Worm (Caenorhabditis elegans) whole organism, young adult: ENCODE data around the gene T04F3.1.

Source experiments
- F33H1.4 ChIP-seq: fragments of 200-800 bp; sonication (Bioruptor generic); IDR thresholded peaks from 2 replicates; pipeline ENCODE4 v1.3.6; 2022; ENCODE audit warnings: missing genetic modification reagents, missing genetic modification characterization, missing compliant biosample characterization
- K11D2.4 ChIP-seq: fragments of 200-800 bp; sonication (Bioruptor generic); IDR thresholded peaks from 2 replicates; pipeline ENCODE4 v1.3.6; 2022; ENCODE audit warnings: missing genetic modification reagents, missing genetic modification characterization, missing compliant biosample characterization
- ekl-4 ChIP-seq: fragments of 200-800 bp; sonication (Bioruptor generic); IDR thresholded peaks from 2 replicates; pipeline ENCODE4 v1.3.6; 2022; ENCODE audit warnings: missing genetic modification reagents, missing genetic modification characterization, missing compliant biosample characterization
- hmg-1.2 ChIP-seq: fragments of 200-800 bp; sonication (Bioruptor generic); IDR thresholded peaks from 2 replicates; pipeline ENCODE4 v1.3.6; 2022; ENCODE audit warnings: missing genetic modification reagents, missing genetic modification characterization, missing compliant biosample characterization
- let-526 ChIP-seq: fragments of 200-800 bp; sonication (Bioruptor generic); IDR thresholded peaks from 2 replicates; pipeline ENCODE4 v1.3.6; 2022; ENCODE audit warnings: missing genetic modification reagents, missing genetic modification characterization, missing compliant biosample characterization
- lir-1 ChIP-seq: fragments of 200-800 bp; sonication (Bioruptor generic); conservative IDR thresholded peaks from 2 replicates; pipeline ENCODE4 v1.3.6; 2022; ENCODE audit warnings: missing genetic modification reagents, missing genetic modification characterization, missing compliant biosample characterization
- nfya-1 ChIP-seq: sonication (generic microtip); optimal IDR thresholded peaks from 2 replicates; lab custom pipeline; 2017; ENCODE audit warnings: antibody characterized with exemption, missing compliant biosample characterization, missing genetic modification characterization, borderline replicate concordance; ENCODE audit not compliant: insufficient read depth
- nhr-179 ChIP-seq: sonication (generic microtip); optimal IDR thresholded peaks from 2 replicates; lab custom pipeline; 2016; ENCODE audit warnings: mild to moderate bottlenecking, missing genetic modification characterization, missing compliant biosample characterization
- snpc-1.3 ChIP-seq: sonication (generic microtip); optimal IDR thresholded peaks from 2 replicates; lab custom pipeline; 2017; ENCODE audit warnings: missing genetic modification characterization, mild to moderate bottlenecking, missing compliant biosample characterization, antibody characterized with exemption, moderate library complexity, missing genotype, missing genetic modification reagents; ENCODE audit not compliant: insufficient read depth
- snpc-4 ChIP-seq, 5 experiments: fragments of 150-350 bp in 1 of 5; sonication (generic microtip) in 4 of 5; optimal IDR thresholded peaks; 2 replicates each; lab custom pipeline; 2014 to 2018; ENCODE audit warnings: missing genetic modification characterization in 5 of 5, missing biosample characterization in 3 of 5, antibody characterized with exemption in 2 of 5, mild to moderate bottlenecking in 2 of 5, missing compliant biosample characterization in 2 of 5, missing genotype in 2 of 5, moderate library complexity in 2 of 5, missing genetic modification reagents in 1 of 5
- unc-130 ChIP-seq: sonication (generic microtip); optimal IDR thresholded peaks from 2 replicates; lab custom pipeline; 2016; ENCODE audit warnings: missing genetic modification reagents, missing genetic modification characterization, missing compliant biosample characterization

ce11 chrV:11733460-11733859 is 6.4 kb upstream of the T04F3.1 start, which contains the start of gene npp-22:
- TF ChIP-seq hmg-1.2 (GFP tag; lab: Robert Waterston, UW), result no peak
- TF ChIP-seq snpc-1.3, result no peak
- no peak for TF ChIP-seq K11D2.4 (GFP tag; lab: Robert Waterston, UW)
- no peak for TF ChIP-seq lir-1 (GFP tag; lab: Robert Waterston, UW)
- no peak for TF ChIP-seq nhr-179 (tag; lab: Kevin White, UChicago)
- no peak for TF ChIP-seq let-526
- no peak for TF ChIP-seq ekl-4
- TF ChIP-seq snpc-4 (GFP tag; optimal IDR thresholded peaks at IDR 0.05; lab: Kevin White, UChicago), result no peak
- TF ChIP-seq snpc-4 (tag; optimal IDR thresholded peaks at IDR 0.05; lab: Kevin White, UChicago), result no peak
- no peak for TF ChIP-seq nfya-1 (tag; lab: Kevin White, UChicago)
- TF ChIP-seq unc-130 (GFP tag; lab: Kevin White, UChicago), result no peak
- no peak; the same call in 1 of the 2 replicates for TF ChIP-seq F33H1.4 (GFP tag; lab: Robert Waterston, UW)
